Worm (Caenorhabditis elegans): ENCODE results near the gene C25H3.7.

ce11 chrII:5659675-5660074 is 9.1 kb downstream of the C25H3.7 start, which contains the start of gene fut-3:
- TF ChIP-seq elt-1 (tag; optimal IDR thresholded peaks at IDR 0.05; ENCODE audit: borderline replicate concordance, insufficient read depth) (no peak), mep-1 (tag; optimal IDR thresholded peaks at IDR 0.05) (no peak), nhr-28 (tag; optimal IDR thresholded peaks at IDR 0.05) (no peak), nhr-2 (tag; optimal IDR thresholded peaks at IDR 0.05) (no peak), pha-4 (tag; optimal IDR thresholded peaks at IDR 0.05) (no peak), lin-13 (tag; optimal IDR thresholded peaks at IDR 0.05) (no peak), ztf-11 (tag; optimal IDR thresholded peaks at IDR 0.05) (no peak)

Data from whole organism, mixed stage, embryonic.